Worm (Caenorhabditis elegans): ENCODE results near the gene ZK1320.11.

ce11 chrII:9619995-9620535, 47.4 kb upstream of the ZK1320.11 start:
- no peak for TF ChIP-seq isw-1 (GFP tag; IDR thresholded peaks at IDR 0.05)
- TF ChIP-seq sup-37 (GFP tag; optimal IDR thresholded peaks at IDR 0.05), result no peak
- no peak for TF ChIP-seq C04F5.9 (tag; optimal IDR thresholded peaks at IDR 0.05)
- no peak for TF ChIP-seq unc-86 (tag; optimal IDR thresholded peaks at IDR 0.05)
- no peak for TF ChIP-seq jun-1 (tag; optimal IDR thresholded peaks at IDR 0.05)
- TF ChIP-seq nhr-90 (tag; optimal IDR thresholded peaks at IDR 0.05; ENCODE audit: poor library complexity), result no peak
- no peak for TF ChIP-seq ces-1 (GFP tag; optimal IDR thresholded peaks at IDR 0.05)
- TF ChIP-seq skn-1 (tag; optimal IDR thresholded peaks at IDR 0.05), result peak; percentile 11
- TF ChIP-seq egl-27 (tag; optimal IDR thresholded peaks at IDR 0.05), result no peak

Data from whole organism, L1 larva.